Worm (Caenorhabditis elegans) whole organism, L3 larva: Measurements from ENCODE around the gene rcs-1.

Experiments
- ceh-82 ChIP-seq: fragments of 150-350 bp; optimal IDR thresholded peaks from 2 replicates; lab custom pipeline; 2014; ENCODE audit warnings: missing biosample characterization, missing genetic modification characterization
- lin-15B ChIP-seq: fragments of 150-350 bp; optimal IDR thresholded peaks from 2 replicates; lab custom pipeline; 2014; ENCODE audit warnings: missing biosample characterization, missing genetic modification characterization
- mdl-1 ChIP-seq: fragments of 150-350 bp; optimal IDR thresholded peaks from 2 replicates; lab custom pipeline; 2014; ENCODE audit warnings: missing biosample characterization, missing genetic modification characterization
- nfya-1 ChIP-seq: sonication (generic microtip); optimal IDR thresholded peaks from 2 replicates; lab custom pipeline; 2017; ENCODE audit warnings: missing genetic modification characterization, mild to moderate bottlenecking, missing compliant biosample characterization, antibody characterized with exemption, moderate library complexity; ENCODE audit not compliant: insufficient read depth
- nhr-11 ChIP-seq: fragments of 150-350 bp; optimal IDR thresholded peaks from 2 replicates; lab custom pipeline; 2014; ENCODE audit warnings: missing biosample characterization, missing genetic modification characterization
- nhr-237 ChIP-seq: fragments of 150-350 bp; optimal IDR thresholded peaks from 2 replicates; lab custom pipeline; 2014; ENCODE audit warnings: missing biosample characterization, missing genetic modification characterization
- nhr-77 ChIP-seq: fragments of 150-350 bp; optimal IDR thresholded peaks from 2 replicates; lab custom pipeline; 2014; ENCODE audit warnings: missing biosample characterization, missing genetic modification characterization
- pqm-1 ChIP-seq: fragments of 150-350 bp; optimal IDR thresholded peaks from 2 replicates; lab custom pipeline; 2017; ENCODE audit warnings: missing biosample characterization, missing genetic modification characterization, inconsistent platforms
- skn-1 ChIP-seq: fragments of 150-350 bp; optimal IDR thresholded peaks from 2 replicates; lab custom pipeline; 2014; ENCODE audit warnings: missing biosample characterization, missing genetic modification characterization
- unc-39 ChIP-seq: sonication (generic microtip); optimal IDR thresholded peaks from 4 replicates; lab custom pipeline; 2017; ENCODE audit warnings: missing biosample characterization, missing genetic modification characterization
- unc-62 ChIP-seq: fragments of 150-350 bp; sonication (generic microtip); optimal IDR thresholded peaks from 4 replicates; lab custom pipeline; 2014; ENCODE audit warnings: missing biosample characterization, missing genetic modification reagents, missing genetic modification characterization

DNA sequence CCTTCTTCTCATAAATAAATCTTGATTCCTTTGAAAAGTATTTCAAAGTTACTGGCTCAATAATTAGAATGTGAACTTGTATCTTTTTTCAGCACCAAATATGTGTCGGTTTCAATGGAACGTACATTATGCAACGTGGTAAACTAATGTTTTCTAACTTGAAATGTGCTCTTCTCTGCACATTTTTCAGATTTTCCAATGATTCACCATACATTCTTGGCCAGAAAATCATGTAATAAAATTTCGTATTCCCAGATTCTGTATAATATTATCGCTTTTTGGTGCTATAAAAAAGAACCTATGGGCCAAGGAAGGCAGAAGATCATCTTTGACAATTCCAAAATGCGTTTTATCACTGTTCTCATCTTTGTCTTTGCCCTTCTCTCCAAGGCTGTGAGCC lies 32.6 kb upstream of the rcs-1 start, which contains the start of gene C06E2.9:
- TF ChIP-seq pqm-1 (tag; lab: Kevin White, UChicago) (no peak), unc-62 (GFP tag; lab: Kevin White, UChicago) (no peak), nhr-11 (tag; lab: Kevin White, UChicago) (no peak), nhr-77 (no peak), unc-39 (tag; lab: Kevin White, UChicago) (no peak), nhr-237 (tag; lab: Kevin White, UChicago) (no peak), ceh-82 (no peak), skn-1 (tag; lab: Kevin White, UChicago) (no peak), nfya-1 (tag; lab: Kevin White, UChicago) (no peak), lin-15B (tag; lab: Kevin White, UChicago) (no peak), mdl-1 (tag; lab: Kevin White, UChicago) (no peak)
